Worm (Caenorhabditis elegans) whole organism, L4 larva: ENCODE measurements around the gene T13A10.2.

Experiments used
- ceh-28 ChIP-seq: fragments of 150-350 bp; optimal IDR thresholded peaks from 2 replicates; lab custom pipeline; 2014; ENCODE audit warnings: missing biosample characterization, missing genetic modification reagents, missing genetic modification characterization
- ceh-32 ChIP-seq: sonication (generic microtip); optimal IDR thresholded peaks from 2 replicates; lab custom pipeline; 2016; ENCODE audit warnings: mild to moderate bottlenecking, missing genetic modification characterization, missing compliant biosample characterization; ENCODE audit not compliant: poor library complexity
- dpl-1 ChIP-seq: fragments of 150-350 bp; optimal IDR thresholded peaks from 2 replicates; lab custom pipeline; 2014; ENCODE audit warnings: missing biosample characterization, missing genetic modification reagents, missing genetic modification characterization
- madf-9 ChIP-seq: fragments of 200-800 bp; sonication (Bioruptor generic); conservative IDR thresholded peaks from 2 replicates; pipeline ENCODE4 v1.3.6; 2022; ENCODE audit warnings: missing genetic modification reagents, missing genetic modification characterization, missing compliant biosample characterization
- nhr-11 ChIP-seq: fragments of 150-350 bp; optimal IDR thresholded peaks from 2 replicates; lab custom pipeline; 2014; ENCODE audit warnings: missing biosample characterization, missing genetic modification characterization
- nhr-6 ChIP-seq: fragments of 150-350 bp; optimal IDR thresholded peaks from 2 replicates; lab custom pipeline; 2014; ENCODE audit warnings: missing biosample characterization, missing genetic modification characterization
- nhr-76 ChIP-seq: fragments of 150-350 bp; optimal IDR thresholded peaks from 2 replicates; lab custom pipeline; 2014; ENCODE audit warnings: missing biosample characterization, missing genetic modification characterization

DNA sequence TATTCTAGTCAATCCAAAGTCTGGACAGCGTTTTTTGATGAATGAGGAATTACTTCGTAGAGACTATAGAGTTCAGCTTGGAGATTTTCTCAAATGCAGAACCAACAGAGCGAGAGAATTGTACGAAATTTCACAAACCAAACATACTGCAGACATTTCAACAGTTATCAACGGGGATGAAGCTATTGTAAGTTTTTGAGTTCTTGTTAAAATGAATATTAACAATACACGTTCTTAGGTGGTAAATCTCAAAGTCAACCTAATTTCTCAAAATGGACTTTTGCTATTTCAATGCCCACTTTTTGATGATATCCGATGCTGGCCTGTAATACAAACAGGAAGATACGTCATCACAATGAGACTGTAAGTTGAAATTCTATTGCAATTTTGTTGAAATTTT is 35.6 kb upstream of the T13A10.2 start:
- TF ChIP-seq dpl-1 (no peak), ceh-32 (tag; lab: Kevin White, UChicago) (no peak), madf-9 (GFP tag; lab: Robert Waterston, UW) (no peak), nhr-6 (tag; lab: Kevin White, UChicago) (no peak), ceh-28 (no peak), nhr-11 (tag; lab: Kevin White, UChicago) (no peak), nhr-76 (tag; lab: Kevin White, UChicago) (no peak)
